Fruit fly (Drosophila melanogaster): ENCODE data around the gene Coq5.

DNA sequence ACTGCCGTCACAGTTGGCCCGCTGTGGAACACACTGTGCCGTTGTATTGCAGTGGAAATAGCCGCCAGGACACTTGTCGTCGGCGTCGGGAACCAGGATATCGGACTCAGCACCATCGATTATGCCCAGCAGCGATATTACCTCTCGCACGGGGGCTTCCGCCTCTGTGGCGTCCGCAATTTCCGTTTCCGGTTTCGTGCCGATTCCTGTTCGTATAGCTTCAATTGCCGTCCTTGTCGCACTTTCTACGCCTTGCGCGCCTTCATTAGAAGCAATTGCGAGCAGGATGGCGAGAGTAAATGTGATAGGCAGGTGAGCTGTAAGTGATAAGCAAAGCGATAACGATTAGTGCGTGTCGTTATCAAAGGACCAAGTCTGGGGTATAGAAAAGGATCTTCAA, 21.5 kb downstream of the Coq5 start:
- no peak for TF ChIP-seq Myc (optimal IDR thresholded peaks at IDR 0.05)
- TF ChIP-seq h (optimal IDR thresholded peaks at IDR 0.05) = no peak
- TF ChIP-seq psq (optimal IDR thresholded peaks at IDR 0.05) = no peak
- TF ChIP-seq ttk (optimal IDR thresholded peaks at IDR 0.05) = no peak
- no peak for TF ChIP-seq insv (optimal IDR thresholded peaks at IDR 0.05)
